Worm (Caenorhabditis elegans): Measurements from ENCODE around the gene cyp-14A3.

DNA sequence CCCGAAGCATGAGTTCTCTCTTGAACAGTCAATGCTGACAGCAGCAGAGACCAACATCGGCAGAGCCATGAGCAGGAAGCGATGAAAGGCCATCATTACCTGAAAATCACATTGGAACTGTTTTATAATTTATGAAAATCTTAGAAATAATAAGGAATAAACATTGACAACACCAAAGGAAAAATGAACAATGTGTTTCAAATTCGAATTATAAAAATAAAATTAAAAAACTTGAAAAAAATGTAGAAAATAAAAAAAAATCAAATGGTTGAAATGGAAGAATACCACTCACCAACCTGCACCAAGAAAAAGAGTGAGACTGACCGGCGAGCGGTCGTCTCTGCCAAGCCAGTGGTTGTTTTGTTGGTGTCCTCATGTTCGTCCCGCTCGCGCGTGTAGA is 16.5 kb upstream of the cyp-14A3 start, which contains the start of gene R04D3.3:
- TF ChIP-seq ztf-11 (tag; optimal IDR thresholded peaks at IDR 0.05) (no peak), lin-13 (tag; optimal IDR thresholded peaks at IDR 0.05) (no peak), flh-1 (GFP tag; optimal IDR thresholded peaks at IDR 0.05) (no peak), lsy-2 (tag; optimal IDR thresholded peaks at IDR 0.05) (no peak), elt-1 (tag; optimal IDR thresholded peaks at IDR 0.05; ENCODE audit: borderline replicate concordance, insufficient read depth) (no peak), nhr-12 (tag; optimal IDR thresholded peaks at IDR 0.05) (no peak), nhr-76 (tag; optimal IDR thresholded peaks at IDR 0.05) (no peak), pha-4 (tag; optimal IDR thresholded peaks at IDR 0.05) (no peak), unc-39 (tag; optimal IDR thresholded peaks at IDR 0.05) (no peak), unc-62 (GFP tag; optimal IDR thresholded peaks at IDR 0.05) (no peak), ces-1 (GFP tag; optimal IDR thresholded peaks at IDR 0.05) (no peak), snpc-4 (tag; optimal IDR thresholded peaks at IDR 0.05) (no peak), lin-32 (GFP tag; optimal IDR thresholded peaks at IDR 0.05) (no peak), elt-3 (tag; optimal IDR thresholded peaks at IDR 0.05) (no peak)
